1 fruit fly cellular context compared by ENCODE assay signal in the genomic region with DNA sequence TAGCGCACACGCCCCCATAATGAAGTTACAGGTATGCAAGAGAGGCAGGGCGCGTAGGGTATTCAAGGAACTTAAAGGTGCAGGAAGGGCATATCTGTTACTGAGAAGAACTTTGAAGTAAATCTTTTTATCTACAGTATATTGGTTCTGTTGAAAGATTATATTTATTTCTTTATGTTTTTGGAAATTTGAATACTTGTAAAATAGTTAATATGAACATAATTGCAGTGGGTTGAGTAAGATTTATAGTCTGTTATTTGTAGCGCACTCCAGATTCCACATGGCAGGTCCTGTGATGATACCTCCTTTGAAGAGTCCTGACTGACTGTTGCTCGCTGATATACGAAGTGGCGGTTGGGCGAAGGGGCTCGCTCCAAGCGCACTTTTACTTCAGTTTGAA.
TF ChIP-seq lines count a peak whose summit lies in the region.

No protein-coding gene starts in this region.

TF ChIP-seq in whole organism, embryonic, 481 proteins besides CTCF, POLR2A, EP300 and RAD21 (continued from another document):
- TF ChIP-seq chm (GFP tag; IDR thresholded peaks at IDR 0.05; lab: Robert Waterston, UW) (no peak), CG6175 (GFP tag; IDR thresholded peaks at IDR 0.05; lab: Robert Waterston, UW) (no peak), Taf1 (GFP tag; IDR thresholded peaks at IDR 0.05; lab: Robert Waterston, UW) (no peak), Hr3 (GFP tag; optimal IDR thresholded peaks at IDR 0.05; lab: Kevin White, UChicago) (no peak), run (tag; optimal IDR thresholded peaks at IDR 0.05; lab: Kevin White, UChicago) (no peak), CG2678 (tag; optimal IDR thresholded peaks at IDR 0.05; lab: Kevin White, UChicago) (no peak), Optix (GFP tag; IDR thresholded peaks at IDR 0.05; lab: Robert Waterston, UW) (no peak), CG11560 (tag; IDR thresholded peaks at IDR 0.05; lab: Robert Waterston, UW) (no peak), eyg (GFP tag; optimal IDR thresholded peaks at IDR 0.05; lab: Kevin White, UChicago) (no peak), Nf-YA (GFP tag; IDR thresholded peaks at IDR 0.05; lab: Robert Waterston, UW) (no peak), ind (GFP tag; optimal IDR thresholded peaks at IDR 0.05; lab: Kevin White, UChicago) (no peak), CG4730 (GFP tag; IDR thresholded peaks at IDR 0.05; lab: Robert Waterston, UW) (no peak), Camta (GFP tag; optimal IDR thresholded peaks at IDR 0.05; lab: Kevin White, UChicago) (no peak), CG5245 (GFP tag; optimal IDR thresholded peaks at IDR 0.05; lab: Kevin White, UChicago) (no peak), pros (GFP tag; optimal IDR thresholded peaks at IDR 0.05; lab: Kevin White, UChicago) (no peak), Tbp (GFP tag; optimal IDR thresholded peaks at IDR 0.05; lab: Kevin White, UChicago) (no peak), CG2199 (GFP tag; IDR thresholded peaks at IDR 0.05; lab: Robert Waterston, UW) (no peak), HHEX (GFP tag; optimal IDR thresholded peaks at IDR 0.05; lab: Kevin White, UChicago) (no peak), scrt (GFP tag; optimal IDR thresholded peaks at IDR 0.05; lab: Kevin White, UChicago) (peak; percentile 8), CG10543 (GFP tag; optimal IDR thresholded peaks at IDR 0.05; lab: Kevin White, UChicago) (no peak), Lim3 (GFP tag; IDR thresholded peaks at IDR 0.05; lab: Robert Waterston, UW) (no peak), CG2120 (GFP tag; optimal IDR thresholded peaks at IDR 0.05; lab: Kevin White, UChicago) (peak; percentile 31), kah (GFP tag; optimal IDR thresholded peaks at IDR 0.05; lab: Kevin White, UChicago) (no peak), aop (GFP tag; IDR thresholded peaks at IDR 0.05; lab: Robert Waterston, UW) (no peak), danr (GFP tag; IDR thresholded peaks at IDR 0.05; lab: Robert Waterston, UW) (no peak), fru (optimal IDR thresholded peaks at IDR 0.05; lab: Kevin White, UChicago) (no peak), CG18599 (GFP tag; optimal IDR thresholded peaks at IDR 0.05; lab: Kevin White, UChicago) (peak; percentile 27), ewg (GFP tag; optimal IDR thresholded peaks at IDR 0.05; lab: Kevin White, UChicago) (no peak), D19B (GFP tag; optimal IDR thresholded peaks at IDR 0.05; lab: Kevin White, UChicago) (no peak), Sox100B (GFP tag; optimal IDR thresholded peaks at IDR 0.05; lab: Kevin White, UChicago) (no peak), Pdp1 (GFP tag; optimal IDR thresholded peaks at IDR 0.05; lab: Kevin White, UChicago) (no peak), CG1647 (GFP tag; optimal IDR thresholded peaks at IDR 0.05; lab: Kevin White, UChicago) (no peak), CG2889 (GFP tag; IDR thresholded peaks at IDR 0.05; lab: Robert Waterston, UW) (no peak), HLH54F (GFP tag; optimal IDR thresholded peaks at IDR 0.05; lab: Kevin White, UChicago) (no peak), YL-1 (GFP tag; optimal IDR thresholded peaks at IDR 0.05; lab: Kevin White, UChicago) (no peak), CG10274 (GFP tag; optimal IDR thresholded peaks at IDR 0.05; lab: Kevin White, UChicago) (peak; percentile 36), onecut (GFP tag; IDR thresholded peaks at IDR 0.05; lab: Robert Waterston, UW) (no peak), crc (GFP tag; optimal IDR thresholded peaks at IDR 0.05; lab: Kevin White, UChicago) (no peak)
